Worm (Caenorhabditis elegans): ENCODE data around the gene tbc-8.

The tbc-8 gene

ce11 chrIII:10355382-10355781 lies 9.4 kb upstream of the tbc-8 start, which contains the start of gene spp-1 (continued):
- TF ChIP-seq hlh-30 (tag; optimal IDR thresholded peaks at IDR 0.05; ENCODE audit: insufficient read depth) (peak; percentile 43), zfp-2 (tag; optimal IDR thresholded peaks at IDR 0.05) (no peak), mep-1 (tag; optimal IDR thresholded peaks at IDR 0.05) (peak; percentile 41), hlh-11 (tag; optimal IDR thresholded peaks at IDR 0.05) (peak; percentile 84), hif-1 (tag; optimal IDR thresholded peaks at IDR 0.05) (no peak), mxl-3 (GFP tag; optimal IDR thresholded peaks at IDR 0.05) (no peak), nhr-237 (tag; optimal IDR thresholded peaks at IDR 0.05) (no peak), mdt-29 (GFP tag; IDR thresholded peaks at IDR 0.05) (no peak), set-16 (GFP tag; IDR thresholded peaks at IDR 0.05) (no peak), cey-2 (tag; optimal IDR thresholded peaks at IDR 0.05; ENCODE audit: borderline replicate concordance, insufficient read depth) (no peak), lin-13 (GFP tag; optimal IDR thresholded peaks at IDR 0.05) (no peak), ceh-32 (tag; optimal IDR thresholded peaks at IDR 0.05; ENCODE audit: poor library complexity) (no peak), dmd-9 (GFP tag; IDR thresholded peaks at IDR 0.05) (no peak), arid-1 (GFP tag; conservative IDR thresholded peaks at IDR 0.05) (no peak), sdz-12 (GFP tag; optimal IDR thresholded peaks at IDR 0.05) (no peak), hmg-1.1 (GFP tag; IDR thresholded peaks at IDR 0.05) (no peak), unc-130 (GFP tag; optimal IDR thresholded peaks at IDR 0.05) (no peak), madf-9 (GFP tag; conservative IDR thresholded peaks at IDR 0.05) (no peak), T20F7.1 (GFP tag; optimal IDR thresholded peaks at IDR 0.05) (no peak), F44E2.7 (GFP tag; IDR thresholded peaks at IDR 0.05) (no peak), unc-62 (GFP tag; optimal IDR thresholded peaks at IDR 0.05 in 1 of 2) (no peak), unc-62 (tag; optimal IDR thresholded peaks at IDR 0.05) (no peak), ctbp-1 (GFP tag; IDR thresholded peaks at IDR 0.05) (no peak), lin-29 (GFP tag; IDR thresholded peaks at IDR 0.05) (no peak), saeg-2 (GFP tag; IDR thresholded peaks at IDR 0.05) (no peak), T26A8.4 (GFP tag; IDR thresholded peaks at IDR 0.05) (no peak; the same call in none of the 2 replicates), nhr-25 (tag; optimal IDR thresholded peaks at IDR 0.05; ENCODE audit: borderline replicate concordance, insufficient read depth) (no peak), attf-4 (tag; optimal IDR thresholded peaks at IDR 0.05) (no peak), dmd-6 (GFP tag; IDR thresholded peaks at IDR 0.05) (peak; percentile 67), F37D6.2 (tag; optimal IDR thresholded peaks at IDR 0.05) (no peak), jun-1 (tag; optimal IDR thresholded peaks at IDR 0.05) (no peak), dve-1 (tag; optimal IDR thresholded peaks at IDR 0.05; ENCODE audit: insufficient read depth) (peak; percentile 90)

ce11 chrIII:10357598-10358186 lies 7.1 kb upstream of the tbc-8 start, which contains the start of gene umps-1:
Gene umps-1, minus strand, starts transcription at chrIII:10357648.
- TF ChIP-seq aha-1 (tag) (peak; percentile 52), unc-39 (tag; optimal IDR thresholded peaks at IDR 0.05) (no peak), hlh-11 (tag; optimal IDR thresholded peaks at IDR 0.05) (peak; percentile 50), nhr-77 (tag; optimal IDR thresholded peaks at IDR 0.05) (peak; percentile 40), mes-2 (tag; optimal IDR thresholded peaks at IDR 0.05; ENCODE audit: poor library complexity, severe bottlenecking) (peak; percentile 84), spr-1 (tag; optimal IDR thresholded peaks at IDR 0.05) (no peak), ama-1 (optimal IDR thresholded peaks at IDR 0.05) (no peak), lin-15B (tag; optimal IDR thresholded peaks at IDR 0.05) (no peak), lin-38 (GFP tag; IDR thresholded peaks at IDR 0.05) (peak; percentile 67), sdz-12 (GFP tag; optimal IDR thresholded peaks at IDR 0.05) (no peak), aly-2 (tag; optimal IDR thresholded peaks at IDR 0.05) (no peak), F26F4.8 (GFP tag; conservative IDR thresholded peaks at IDR 0.05) (no peak), gei-8 (GFP tag; optimal IDR thresholded peaks at IDR 0.05) (no peak), lin-29 (GFP tag; IDR thresholded peaks at IDR 0.05) (no peak), nhr-111 (GFP tag; optimal IDR thresholded peaks at IDR 0.05) (no peak), daf-8 (GFP tag; IDR thresholded peaks at IDR 0.05) (no peak), daf-16 (GFP tag; optimal IDR thresholded peaks at IDR 0.05) (no peak), daf-16 (tag; optimal IDR thresholded peaks at IDR 0.05) (peak; percentile 47), nhr-28 (tag; optimal IDR thresholded peaks at IDR 0.05) (peak; percentile 74), rbr-2 (tag; optimal IDR thresholded peaks at IDR 0.05) (no peak), nhr-10 (tag; optimal IDR thresholded peaks at IDR 0.05) (no peak), mdl-1 (tag; optimal IDR thresholded peaks at IDR 0.05) (no peak), lin-1 (GFP tag; IDR thresholded peaks at IDR 0.05) (no peak)

Measured in whole organism, L4 larva.